Fruit fly (Drosophila melanogaster): Measurements from ENCODE around the gene zfh2.

- TF ChIP-seq CG8632 (GFP tag; optimal IDR thresholded peaks at IDR 0.05) (no peak), CG8119 (GFP tag; IDR thresholded peaks at IDR 0.05) (no peak), OdsH (GFP tag; optimal IDR thresholded peaks at IDR 0.05) (no peak), Gug (GFP tag; IDR thresholded peaks at IDR 0.05) (no peak), CG3032 (tag; optimal IDR thresholded peaks at IDR 0.05) (no peak), acj6 (GFP tag; optimal IDR thresholded peaks at IDR 0.05) (no peak), Hr4 (GFP tag; optimal IDR thresholded peaks at IDR 0.05) (no peak), CG6792 (GFP tag; optimal IDR thresholded peaks at IDR 0.05) (no peak), CG6854 (GFP tag; optimal IDR thresholded peaks at IDR 0.05) (no peak), Lpt (GFP tag; optimal IDR thresholded peaks at IDR 0.05) (no peak), Hr38 (GFP tag; optimal IDR thresholded peaks at IDR 0.05) (no peak), CG11762 (GFP tag; optimal IDR thresholded peaks at IDR 0.05; ENCODE audit: insufficient read depth) (no peak)
Measured at dm6 chr4:571504-572268, 70.1 kb downstream of the zfh2 start, which contains the start of the genes ND-49 and Ephrin.

All from whole organism, prepupa.